Fruit fly (Drosophila melanogaster) whole organism, adult: Measurements from ENCODE around the gene Wdr92.

ENCODE experiments used
- CG11617 ChIP-seq: fragments of 200-800 bp; sonication (Bioruptor generic); optimal IDR thresholded peaks from 2 replicates; lab custom pipeline; 2017; ENCODE audit warnings: mild to moderate bottlenecking, missing biosample characterization, missing genetic modification reagents, missing genetic modification characterization
- CG12768 ChIP-seq: fragments of 200-800 bp; sonication (Bioruptor generic); optimal IDR thresholded peaks from 2 replicates; lab custom pipeline; 2017; ENCODE audit warnings: missing biosample characterization, missing genetic modification characterization, mild to moderate bottlenecking, moderate library complexity, missing genetic modification reagents
- CG14711 ChIP-seq: fragments of 200-800 bp; sonication (Bioruptor generic); optimal IDR thresholded peaks from 2 replicates; lab custom pipeline; 2018; ENCODE audit warnings: missing biosample characterization, mild to moderate bottlenecking, missing genetic modification characterization, moderate library complexity
- CG1620 ChIP-seq: fragments of 200-800 bp; sonication (Bioruptor generic); optimal IDR thresholded peaks from 2 replicates; lab custom pipeline; 2016; ENCODE audit warnings: missing biosample characterization, missing genetic modification characterization
- CG33017 ChIP-seq: fragments of 200-800 bp; sonication (Bioruptor generic); optimal IDR thresholded peaks from 2 replicates; lab custom pipeline; 2018; ENCODE audit warnings: missing biosample characterization, mild to moderate bottlenecking, missing genetic modification characterization, moderate library complexity
- CG5204 ChIP-seq: fragments of 200-800 bp; sonication (Bioruptor generic); optimal IDR thresholded peaks from 2 replicates; lab custom pipeline; 2016; ENCODE audit warnings: missing biosample characterization, missing genetic modification characterization
- CG7045 ChIP-seq: fragments of 200-800 bp; sonication (Bioruptor generic); optimal IDR thresholded peaks from 2 replicates; lab custom pipeline; 2017; ENCODE audit warnings: missing biosample characterization, mild to moderate bottlenecking, missing genetic modification characterization
- CG7101 ChIP-seq: fragments of 200-800 bp; sonication (Bioruptor generic); optimal IDR thresholded peaks from 2 replicates; lab custom pipeline; 2018; ENCODE audit warnings: missing biosample characterization, mild to moderate bottlenecking, missing genetic modification characterization, moderate library complexity
- Clk ChIP-seq: fragments of 200-800 bp; sonication (Bioruptor generic); optimal IDR thresholded peaks from 2 replicates; lab custom pipeline; 2017; ENCODE audit warnings: missing biosample characterization, missing genetic modification characterization
- Crg-1 ChIP-seq: fragments of 200-800 bp; sonication (Bioruptor generic); optimal IDR thresholded peaks from 2 replicates; lab custom pipeline; 2016; ENCODE audit warnings: missing biosample characterization, missing genetic modification characterization
- Hr96 ChIP-seq: fragments of 200-800 bp; sonication (Bioruptor generic); optimal IDR thresholded peaks from 2 replicates; lab custom pipeline; 2016; ENCODE audit warnings: missing biosample characterization, missing genetic modification characterization
- Mnt ChIP-seq: fragments of 200-800 bp; sonication (Bioruptor generic); optimal IDR thresholded peaks from 2 replicates; lab custom pipeline; 2016; ENCODE audit warnings: missing biosample characterization, mild to moderate bottlenecking, missing genetic modification characterization
- bab1 ChIP-seq: fragments of 200-800 bp; sonication (Bioruptor generic); optimal IDR thresholded peaks from 3 replicates; lab custom pipeline; 2019; ENCODE audit warnings: missing biosample characterization, mild to moderate bottlenecking, missing genetic modification characterization, moderate library complexity
- cic ChIP-seq: fragments of 200-800 bp; sonication (Bioruptor generic); optimal IDR thresholded peaks from 2 replicates; lab custom pipeline; 2017; ENCODE audit warnings: missing biosample characterization, mild to moderate bottlenecking, missing genetic modification characterization, moderate library complexity
- cnc ChIP-seq, 2 experiments: fragments of >200 bp; optimal IDR thresholded peaks; 2 replicates each; lab custom pipeline; 2017
- kay ChIP-seq: fragments of 200-800 bp; sonication (Bioruptor generic); peaks from one replicate; lab custom pipeline; 2016; ENCODE audit warnings: missing biosample characterization, missing genetic modification characterization, borderline replicate concordance
- ovo ChIP-seq: fragments of 200-800 bp; sonication (Bioruptor generic); optimal IDR thresholded peaks from 2 replicates; lab custom pipeline; 2016; ENCODE audit warnings: missing biosample characterization, missing genetic modification characterization
- pad ChIP-seq: fragments of 200-800 bp; sonication (Bioruptor generic); optimal IDR thresholded peaks from 3 replicates; lab custom pipeline; 2017; ENCODE audit warnings: missing biosample characterization, missing genetic modification characterization, mild to moderate bottlenecking, moderate library complexity, missing genetic modification reagents
- tj ChIP-seq: fragments of 200-800 bp; sonication (Bioruptor generic); optimal IDR thresholded peaks from 3 replicates; lab custom pipeline; 2017; ENCODE audit warnings: missing biosample characterization, mild to moderate bottlenecking, missing genetic modification characterization, moderate library complexity
- toe ChIP-seq: fragments of 200-800 bp; sonication (Bioruptor generic); optimal IDR thresholded peaks from 2 replicates; lab custom pipeline; 2016; ENCODE audit warnings: missing biosample characterization, missing genetic modification characterization

Gene Wdr92

DNA sequence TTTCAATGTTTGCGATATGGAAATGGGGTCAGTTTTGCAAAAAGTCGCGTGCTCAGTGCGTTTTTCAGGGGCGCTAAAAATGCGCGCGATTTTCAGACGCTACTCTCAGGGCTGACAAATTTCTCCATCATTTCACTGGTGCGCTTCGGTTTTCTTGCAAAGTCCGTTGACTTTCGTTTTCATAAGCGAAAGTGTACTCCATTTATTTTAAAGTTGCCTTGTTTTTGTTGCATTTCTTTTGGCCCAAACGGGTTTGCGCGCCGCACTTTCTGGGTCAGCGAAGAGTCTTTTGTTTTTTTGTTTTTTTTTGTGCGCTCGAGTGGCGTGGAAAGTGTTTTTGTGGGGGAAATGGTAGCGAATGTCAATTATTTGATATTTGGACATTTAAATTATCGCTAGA is 31.7 kb downstream of the Wdr92 start:
- TF ChIP-seq Clk (GFP tag; lab: Kevin White, UChicago) (no peak), tj (GFP tag; lab: Kevin White, UChicago) (peak; percentile 23)

DNA sequence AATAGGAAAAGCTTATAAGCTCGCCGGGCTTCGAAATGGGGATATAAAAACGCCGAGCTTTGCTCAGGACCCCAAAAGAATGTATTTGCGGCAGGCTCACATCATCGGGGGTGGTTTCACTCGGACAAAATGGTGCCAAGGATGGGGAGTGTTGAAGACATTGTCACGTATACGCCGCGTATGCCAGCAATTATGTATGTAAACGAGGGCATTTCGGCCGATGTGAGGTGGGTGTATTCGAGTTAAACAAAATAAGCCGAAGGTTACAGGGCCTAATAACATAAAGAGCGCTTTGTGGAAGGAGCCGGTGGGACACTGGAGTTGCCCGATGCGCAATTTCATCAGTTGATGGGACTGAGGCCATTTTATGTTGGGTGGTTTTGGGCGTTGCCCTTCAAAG is 33.0 kb downstream of the Wdr92 start:
- no peak for TF ChIP-seq CG1620 (GFP tag; lab: Kevin White, UChicago)
- no peak for TF ChIP-seq CG11617 (GFP tag; lab: Kevin White, UChicago)
- no peak for TF ChIP-seq cic
- no peak for TF ChIP-seq cnc (optimal IDR thresholded peaks at IDR 0.05; lab: Kevin White, UChicago)
- TF ChIP-seq pad (GFP tag; lab: Kevin White, UChicago), result no peak

DNA sequence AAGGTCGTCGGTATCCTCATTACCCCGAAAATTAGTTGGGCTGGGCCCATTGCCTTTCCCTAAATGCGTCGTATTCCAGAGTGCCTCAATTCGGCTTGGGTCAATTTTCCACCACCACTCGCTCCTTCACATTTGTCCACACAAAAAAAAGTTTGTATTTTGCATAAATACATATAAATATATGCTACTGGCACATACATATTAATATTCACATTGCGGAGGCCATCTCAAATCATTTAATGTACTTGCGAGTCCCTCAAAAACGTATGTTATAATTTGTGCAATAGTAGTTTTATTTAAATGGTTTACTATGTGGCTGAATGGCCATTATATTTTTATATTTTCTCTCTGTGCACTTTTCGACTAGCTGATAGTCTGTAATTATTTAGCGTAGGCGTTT is 33.6 kb downstream of the Wdr92 start:
- TF ChIP-seq cnc (optimal IDR thresholded peaks at IDR 0.05; lab: Kevin White, UChicago) (no peak), Mnt (GFP tag; lab: Kevin White, UChicago) (no peak), Hr96 (no peak), Clk (GFP tag; lab: Kevin White, UChicago) (no peak), Crg-1 (no peak), CG33017 (tag; lab: Kevin White, UChicago) (no peak), CG14711 (no peak), bab1 (no peak), toe (GFP tag; lab: Kevin White, UChicago) (no peak), CG11617 (GFP tag; lab: Kevin White, UChicago) (no peak), CG1620 (GFP tag; lab: Kevin White, UChicago) (no peak), pad (GFP tag; lab: Kevin White, UChicago) (no peak), CG5204 (GFP tag; lab: Kevin White, UChicago) (no peak), ovo (no peak), CG12768 (GFP tag; lab: Kevin White, UChicago) (no peak), cic (no peak), tj (GFP tag; lab: Kevin White, UChicago) (no peak), CG7101 (tag; lab: Kevin White, UChicago) (no peak)

DNA sequence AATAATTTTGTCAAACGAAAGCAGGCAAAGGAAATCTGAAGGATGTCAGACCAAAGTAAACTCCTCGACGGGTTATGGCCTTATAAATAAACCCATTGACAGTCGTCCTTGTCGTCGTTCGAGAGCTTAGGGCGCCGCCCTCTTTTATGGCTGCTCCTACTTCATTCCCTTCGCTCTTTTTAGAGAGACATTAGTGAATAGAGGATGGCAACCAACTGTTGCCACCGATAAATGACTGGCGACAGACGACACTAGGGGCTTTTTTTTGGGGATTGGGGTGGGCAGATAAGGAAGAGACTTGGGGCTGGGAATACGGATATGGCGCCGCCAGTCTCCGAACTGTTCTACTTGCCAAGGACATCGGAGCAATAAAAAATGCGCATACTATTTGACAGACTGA is 34.5 kb downstream of the Wdr92 start:
- no peak for TF ChIP-seq ovo
- TF ChIP-seq CG7045, result no peak
- TF ChIP-seq CG1620 (GFP tag; lab: Kevin White, UChicago), result no peak
- no peak for TF ChIP-seq CG11617 (GFP tag; lab: Kevin White, UChicago)
- TF ChIP-seq CG14711, result no peak
- no peak for TF ChIP-seq CG33017 (tag; lab: Kevin White, UChicago)
- TF ChIP-seq Mnt (GFP tag; lab: Kevin White, UChicago), result no peak
- no peak for TF ChIP-seq tj (GFP tag; lab: Kevin White, UChicago)
- TF ChIP-seq Crg-1, result no peak
- TF ChIP-seq CG12768 (GFP tag; lab: Kevin White, UChicago), result no peak
- TF ChIP-seq Clk (GFP tag; lab: Kevin White, UChicago), result no peak
- no peak for TF ChIP-seq bab1
- no peak for TF ChIP-seq cic
- no peak for TF ChIP-seq CG7101 (tag; lab: Kevin White, UChicago)
- no peak for TF ChIP-seq toe (GFP tag; lab: Kevin White, UChicago)
- TF ChIP-seq cnc (optimal IDR thresholded peaks at IDR 0.05; lab: Kevin White, UChicago), result no peak
- no peak for TF ChIP-seq kay (GFP tag; lab: Kevin White, UChicago)

DNA sequence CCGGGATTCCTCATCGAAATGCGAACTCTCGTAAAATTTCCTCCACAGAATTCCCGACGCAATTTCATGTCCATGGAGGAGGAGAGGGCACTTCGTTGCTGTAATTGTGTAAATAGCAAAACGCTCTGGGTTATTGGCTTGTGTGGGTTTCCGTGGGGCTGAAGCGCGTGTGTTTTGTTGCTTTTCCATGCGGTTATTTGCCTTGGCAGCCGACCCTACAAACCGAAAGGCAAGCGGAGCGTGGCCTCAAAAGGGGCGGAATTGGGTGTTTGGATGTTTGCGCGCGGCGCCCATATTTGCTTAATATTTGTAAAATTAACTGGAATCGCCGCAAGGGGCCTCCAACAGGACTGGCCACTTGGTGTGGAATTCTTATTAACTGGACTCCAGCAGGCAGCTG is 36.7 kb downstream of the Wdr92 start:
- TF ChIP-seq toe (GFP tag; lab: Kevin White, UChicago), result no peak
- TF ChIP-seq kay (GFP tag; lab: Kevin White, UChicago), result no peak
- TF ChIP-seq CG7101 (tag; lab: Kevin White, UChicago), result no peak
- no peak for TF ChIP-seq ovo

DNA sequence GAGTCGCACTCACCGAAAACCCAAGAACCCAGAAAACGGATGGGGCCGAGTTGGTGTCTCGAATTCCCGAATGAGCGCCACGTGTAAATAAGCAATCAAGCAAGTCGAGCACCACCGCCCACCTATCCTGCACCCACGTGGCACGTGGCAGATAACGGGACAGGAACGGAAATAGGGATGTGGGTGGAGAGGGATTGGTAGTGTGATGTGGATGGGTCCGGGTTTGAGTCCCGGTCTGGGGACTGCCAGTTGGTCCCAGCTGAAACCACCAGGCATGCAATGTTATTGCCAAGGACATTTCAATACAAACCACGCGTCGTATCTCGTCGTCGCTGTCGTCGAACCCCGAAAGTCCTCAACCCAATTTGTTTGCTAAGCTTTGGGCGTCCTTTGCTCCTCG is 37.5 kb downstream of the Wdr92 start:
- TF ChIP-seq CG14711, result no peak
- TF ChIP-seq CG1620 (GFP tag; lab: Kevin White, UChicago), result no peak
- TF ChIP-seq cnc (optimal IDR thresholded peaks at IDR 0.05; lab: Kevin White, UChicago), result no peak
- no peak for TF ChIP-seq CG11617 (GFP tag; lab: Kevin White, UChicago)
- no peak for TF ChIP-seq Mnt (GFP tag; lab: Kevin White, UChicago)
- TF ChIP-seq CG33017 (tag; lab: Kevin White, UChicago), result no peak
- TF ChIP-seq bab1, result no peak
- TF ChIP-seq kay (GFP tag; lab: Kevin White, UChicago), result no peak
- no peak for TF ChIP-seq Hr96
- TF ChIP-seq CG5204 (GFP tag; lab: Kevin White, UChicago), result no peak
- no peak for TF ChIP-seq CG12768 (GFP tag; lab: Kevin White, UChicago)
- TF ChIP-seq Crg-1, result no peak
- TF ChIP-seq CG7101 (tag; lab: Kevin White, UChicago), result no peak

DNA sequence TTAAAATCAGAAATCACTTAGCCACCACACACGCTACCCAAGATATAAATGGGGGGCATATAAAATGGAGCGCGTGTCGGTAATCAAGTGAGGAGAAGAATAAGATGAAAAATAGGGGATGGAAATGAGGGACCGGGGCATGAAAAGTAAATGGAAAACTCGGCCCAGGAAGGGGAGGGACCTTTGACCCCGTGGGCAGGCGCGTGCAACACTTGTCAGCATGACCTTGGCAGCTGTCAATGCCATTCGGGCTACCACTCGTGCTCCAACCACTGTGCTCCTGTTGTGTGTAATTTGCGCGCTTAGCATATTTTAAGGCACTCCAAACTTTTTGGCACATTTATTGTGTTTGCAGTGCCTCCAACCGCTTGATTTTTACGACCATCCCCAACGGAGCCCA is 38.4 kb downstream of the Wdr92 start:
- TF ChIP-seq CG11617 (GFP tag; lab: Kevin White, UChicago), result no peak
- no peak for TF ChIP-seq cic
- no peak for TF ChIP-seq kay (GFP tag; lab: Kevin White, UChicago)
- TF ChIP-seq Clk (GFP tag; lab: Kevin White, UChicago), result no peak
- TF ChIP-seq Hr96, result no peak
- TF ChIP-seq pad (GFP tag; lab: Kevin White, UChicago), result no peak
- TF ChIP-seq toe (GFP tag; lab: Kevin White, UChicago), result no peak
- no peak for TF ChIP-seq CG1620 (GFP tag; lab: Kevin White, UChicago)
- TF ChIP-seq CG33017 (tag; lab: Kevin White, UChicago), result no peak
- no peak for TF ChIP-seq cnc (optimal IDR thresholded peaks at IDR 0.05; lab: Kevin White, UChicago)
